Worm (Caenorhabditis elegans): ENCODE results near the gene mrpl-30.

The mrpl-30 gene

DNA sequence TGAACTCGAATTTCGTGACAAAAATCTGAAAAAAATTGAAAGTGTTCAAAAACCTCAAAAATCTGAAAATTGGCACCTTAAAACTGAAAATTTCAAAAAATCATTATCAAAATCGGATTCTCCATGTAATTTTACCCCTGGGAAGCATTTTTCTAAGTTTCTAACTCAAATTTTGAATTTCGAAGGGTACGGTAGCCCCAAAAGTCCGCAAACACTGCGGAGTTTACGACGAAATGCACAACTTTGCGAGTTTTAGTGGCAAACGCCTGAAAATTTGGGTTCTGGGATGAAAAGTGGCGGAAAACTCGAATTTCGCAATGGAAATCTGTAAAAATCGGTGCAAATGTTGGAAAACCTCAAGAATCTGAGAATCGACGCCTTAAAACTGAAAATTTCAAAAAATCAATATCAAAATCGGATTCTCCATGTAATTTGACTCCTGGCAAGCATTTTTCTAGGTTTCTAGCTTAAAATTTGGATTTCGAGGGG is 17.1 kb downstream of the mrpl-30 start:
- no peak for TF ChIP-seq sem-4 (tag; optimal IDR thresholded peaks at IDR 0.05)
- TF ChIP-seq sma-9 (GFP tag; optimal IDR thresholded peaks at IDR 0.05): no peak
- TF ChIP-seq sma-9 (tag; optimal IDR thresholded peaks at IDR 0.05): no peak
- TF ChIP-seq lin-39 (tag; optimal IDR thresholded peaks at IDR 0.05): no peak
- no peak for TF ChIP-seq nhr-11 (tag; optimal IDR thresholded peaks at IDR 0.05)
- no peak for TF ChIP-seq nhr-77 (tag; optimal IDR thresholded peaks at IDR 0.05)
- no peak for TF ChIP-seq unc-62 (GFP tag; optimal IDR thresholded peaks at IDR 0.05)
- TF ChIP-seq C34F6.9 (tag; optimal IDR thresholded peaks at IDR 0.05): no peak
- peak; percentile 6 for TF ChIP-seq lin-13 (GFP tag; optimal IDR thresholded peaks at IDR 0.05)
- TF ChIP-seq lsy-2 (tag; optimal IDR thresholded peaks at IDR 0.05): peak in 1 of 2 experiments; percentile 61
- no peak for TF ChIP-seq aly-2 (tag; optimal IDR thresholded peaks at IDR 0.05)
- no peak for TF ChIP-seq peb-1 (tag; optimal IDR thresholded peaks at IDR 0.05)
- no peak for TF ChIP-seq nhr-25 (tag; optimal IDR thresholded peaks at IDR 0.05)
- TF ChIP-seq Y55F3AM.14 (GFP tag; optimal IDR thresholded peaks at IDR 0.05): no peak
- TF ChIP-seq F13H6.1 (tag; optimal IDR thresholded peaks at IDR 0.05): no peak

DNA sequence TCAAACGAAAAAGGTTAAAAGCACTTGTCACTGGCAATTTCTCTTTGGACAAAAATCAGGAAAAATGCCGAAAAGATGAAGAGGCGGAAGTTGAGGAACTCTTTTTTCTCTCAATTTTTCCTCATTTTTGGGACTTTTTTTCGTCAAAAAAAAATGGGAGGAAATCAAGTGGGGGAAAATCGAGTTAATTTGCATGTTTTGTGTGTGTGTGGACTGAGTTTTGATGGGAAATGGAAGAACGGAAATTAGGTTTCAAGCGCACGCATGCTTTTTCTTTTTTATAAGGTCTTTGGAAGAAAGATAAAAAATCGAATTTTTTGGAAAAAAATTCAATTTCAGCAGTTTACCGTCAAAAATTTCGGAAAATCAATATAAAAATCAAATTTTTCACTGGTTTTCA is 19.1 kb downstream of the mrpl-30 start:
- no peak for TF ChIP-seq ztf-1 (GFP tag; conservative IDR thresholded peaks at IDR 0.05)
- TF ChIP-seq egl-27 (tag; optimal IDR thresholded peaks at IDR 0.05): peak; percentile 5

DNA sequence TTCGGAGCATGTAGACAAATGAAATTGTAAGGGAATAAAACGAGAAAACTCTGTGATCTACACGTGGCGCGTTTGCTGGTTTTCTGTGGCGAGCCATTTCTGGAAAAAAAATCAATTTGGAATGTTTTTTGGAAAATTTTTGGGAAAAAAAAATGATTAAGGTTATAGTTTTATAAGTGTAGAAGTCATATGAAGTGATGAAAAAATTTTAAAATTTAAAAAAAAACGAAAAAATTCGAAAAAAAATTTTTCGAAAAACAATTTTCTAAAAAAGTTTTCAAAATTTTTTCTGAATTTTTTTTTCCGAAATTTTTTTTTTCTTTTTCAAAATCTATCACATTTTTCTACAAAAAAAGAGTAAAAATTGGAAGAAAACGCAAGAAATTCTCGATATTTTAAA is 24.3 kb downstream of the mrpl-30 start, which contains the start of gene H14E04.3:
Gene H14E04.3 (minus strand): TSS at position 101 of the 400 bp plus-strand sequence.
- TF ChIP-seq sma-9 (GFP tag; optimal IDR thresholded peaks at IDR 0.05) (no peak), sma-9 (tag; optimal IDR thresholded peaks at IDR 0.05) (no peak), nhr-25 (tag; optimal IDR thresholded peaks at IDR 0.05) (no peak), skn-1 (tag; optimal IDR thresholded peaks at IDR 0.05) (no peak), zag-1 (tag; optimal IDR thresholded peaks at IDR 0.05) (no peak), peb-1 (tag; optimal IDR thresholded peaks at IDR 0.05) (no peak), egl-27 (tag; optimal IDR thresholded peaks at IDR 0.05) (no peak), mab-5 (tag; optimal IDR thresholded peaks at IDR 0.05) (no peak), unc-62 (GFP tag; optimal IDR thresholded peaks at IDR 0.05) (no peak), unc-39 (tag; optimal IDR thresholded peaks at IDR 0.05) (no peak), ztf-4 (tag; optimal IDR thresholded peaks at IDR 0.05) (no peak), ZK546.5 (tag; optimal IDR thresholded peaks at IDR 0.05) (no peak), sem-4 (tag; optimal IDR thresholded peaks at IDR 0.05) (no peak), snpc-4 (tag; optimal IDR thresholded peaks at IDR 0.05) (no peak), dmd-4 (tag; optimal IDR thresholded peaks at IDR 0.05) (no peak), mbf-1 (tag; optimal IDR thresholded peaks at IDR 0.05) (no peak), nhr-21 (tag; optimal IDR thresholded peaks at IDR 0.05) (no peak), nhr-6 (tag; optimal IDR thresholded peaks at IDR 0.05) (no peak), F13H6.1 (tag; optimal IDR thresholded peaks at IDR 0.05) (no peak), nhr-129 (tag; optimal IDR thresholded peaks at IDR 0.05) (no peak), ztf-1 (GFP tag; conservative IDR thresholded peaks at IDR 0.05) (no peak)

- TF ChIP-seq lin-11 (tag; optimal IDR thresholded peaks at IDR 0.05) (no peak), blmp-1 (tag; optimal IDR thresholded peaks at IDR 0.05; ENCODE audit: insufficient read depth) (no peak), R02D3.7 (tag; optimal IDR thresholded peaks at IDR 0.05) (no peak), nhr-21 (tag; optimal IDR thresholded peaks at IDR 0.05) (no peak), elt-3 (tag; optimal IDR thresholded peaks at IDR 0.05) (no peak), aly-2 (tag; optimal IDR thresholded peaks at IDR 0.05) (no peak), peb-1 (tag; optimal IDR thresholded peaks at IDR 0.05) (no peak), mbf-1 (tag; optimal IDR thresholded peaks at IDR 0.05) (no peak), zag-1 (tag; optimal IDR thresholded peaks at IDR 0.05) (no peak), F13H6.1 (tag; optimal IDR thresholded peaks at IDR 0.05) (no peak), gmeb-1 (tag; optimal IDR thresholded peaks at IDR 0.05) (no peak), ztf-1 (GFP tag; conservative IDR thresholded peaks at IDR 0.05) (no peak), sem-4 (tag; optimal IDR thresholded peaks at IDR 0.05) (no peak), lin-13 (GFP tag; optimal IDR thresholded peaks at IDR 0.05) (no peak), ceh-82 (tag; optimal IDR thresholded peaks at IDR 0.05) (no peak), ztf-4 (tag; optimal IDR thresholded peaks at IDR 0.05) (no peak), alr-1 (tag; optimal IDR thresholded peaks at IDR 0.05) (no peak)
Observed at ce11 chrIII:2384364-2384763, 26.4 kb downstream of the mrpl-30 start.

Measured in whole organism, L2 larva.